Worm (Caenorhabditis elegans) whole organism, late embryonic: ENCODE measurements around the gene C34C12.2.

Experiments used
- T23F11.4 ChIP-seq: fragments of 200-800 bp; sonication (Bioruptor generic); optimal IDR thresholded peaks from 2 replicates; lab custom pipeline; 2018; ENCODE audit warnings: mild to moderate bottlenecking, missing genetic modification characterization, missing compliant biosample characterization
- hlh-13 ChIP-seq: fragments of 200-800 bp; sonication (Bioruptor generic); optimal IDR thresholded peaks from 2 replicates; lab custom pipeline; 2018; ENCODE audit warnings: mild to moderate bottlenecking, missing genetic modification characterization, missing compliant biosample characterization
- lim-6 ChIP-seq: sonication (generic microtip); optimal IDR thresholded peaks from 2 replicates; lab custom pipeline; 2016; ENCODE audit warnings: missing genetic modification characterization, missing compliant biosample characterization
- lin-11 ChIP-seq: fragments of 200-800 bp; sonication (Bioruptor generic); optimal IDR thresholded peaks from 2 replicates; lab custom pipeline; 2018; ENCODE audit warnings: mild to moderate bottlenecking, missing genetic modification characterization, missing compliant biosample characterization
- pqm-1 ChIP-seq: sonication (generic microtip); optimal IDR thresholded peaks from 2 replicates; lab custom pipeline; 2016; ENCODE audit warnings: missing genetic modification characterization, missing compliant biosample characterization
- rnt-1 ChIP-seq: sonication (generic microtip); optimal IDR thresholded peaks from 2 replicates; lab custom pipeline; 2016; ENCODE audit warnings: missing genetic modification characterization, missing compliant biosample characterization
- tbx-2 ChIP-seq: sonication (generic microtip); optimal IDR thresholded peaks from 2 replicates; lab custom pipeline; 2016; ENCODE audit warnings: missing genetic modification characterization, missing compliant biosample characterization
- ttx-3 ChIP-seq: sonication (generic microtip); optimal IDR thresholded peaks from 2 replicates; lab custom pipeline; 2016; ENCODE audit warnings: missing genetic modification reagents, missing genetic modification characterization, missing compliant biosample characterization

ce11 chrIII:3470433-3470832 is 16.8 kb downstream of the C34C12.2 start:
- TF ChIP-seq pqm-1 (no peak), rnt-1 (tag; lab: Kevin White, UChicago) (no peak), ttx-3 (tag; lab: Kevin White, UChicago) (no peak), lin-11 (tag; lab: Kevin White, UChicago) (no peak), hlh-13 (GFP tag; lab: Kevin White, UChicago) (no peak), lim-6 (no peak), T23F11.4 (GFP tag; lab: Kevin White, UChicago) (no peak), tbx-2 (tag; lab: Kevin White, UChicago) (no peak)
